Worm (Caenorhabditis elegans) whole organism, L2 larva: ENCODE data around the gene nhr-185.

Experiments
- C34F6.9 ChIP-seq: fragments of 150-350 bp; optimal IDR thresholded peaks from 2 replicates; lab custom pipeline; 2014; ENCODE audit warnings: missing biosample characterization, missing genetic modification characterization
- alr-1 ChIP-seq: fragments of 150-350 bp; optimal IDR thresholded peaks from 2 replicates; lab custom pipeline; 2014; ENCODE audit warnings: missing biosample characterization, missing genetic modification characterization
- ama-1 ChIP-seq: fragments of 150-350 bp; optimal IDR thresholded peaks from 2 replicates; lab custom pipeline; 2018; ENCODE audit warnings: inconsistent platforms
- ceh-16 ChIP-seq: fragments of 150-350 bp; optimal IDR thresholded peaks from 2 replicates; lab custom pipeline; 2014; ENCODE audit warnings: missing biosample characterization, missing genetic modification characterization
- crh-2 ChIP-seq: sonication (generic microtip); optimal IDR thresholded peaks from 2 replicates; lab custom pipeline; 2017; ENCODE audit warnings: missing biosample characterization, missing genetic modification characterization
- egl-27 ChIP-seq: sonication (generic microtip); optimal IDR thresholded peaks from 3 replicates; lab custom pipeline; 2017; ENCODE audit warnings: missing biosample characterization, missing genetic modification reagents, missing genetic modification characterization
- elt-3 ChIP-seq: sonication (generic microtip); optimal IDR thresholded peaks from 2 replicates; lab custom pipeline; 2017; ENCODE audit warnings: missing biosample characterization, missing genetic modification characterization
- fos-1 ChIP-seq: fragments of 150-350 bp; optimal IDR thresholded peaks from 2 replicates; lab custom pipeline; 2014; ENCODE audit warnings: missing biosample characterization, missing genetic modification characterization
- gmeb-1 ChIP-seq: fragments of 150-350 bp; optimal IDR thresholded peaks from 2 replicates; lab custom pipeline; 2014; ENCODE audit warnings: missing biosample characterization, missing genetic modification characterization
- lin-13 ChIP-seq: fragments of 150-350 bp; optimal IDR thresholded peaks from 2 replicates; lab custom pipeline; 2014; ENCODE audit warnings: missing biosample characterization, missing genetic modification reagents, missing genetic modification characterization
- lin-39 ChIP-seq: fragments of 150-350 bp; optimal IDR thresholded peaks from 2 replicates; lab custom pipeline; 2014; ENCODE audit warnings: missing biosample characterization, missing genetic modification reagents, missing genetic modification characterization
- mab-5 ChIP-seq: fragments of 150-350 bp; optimal IDR thresholded peaks from 2 replicates; lab custom pipeline; 2014; ENCODE audit warnings: missing biosample characterization, missing genetic modification characterization
- mbf-1 ChIP-seq: sonication (generic microtip); optimal IDR thresholded peaks from 2 replicates; lab custom pipeline; 2017; ENCODE audit warnings: missing biosample characterization, missing genetic modification characterization
- mdl-1 ChIP-seq, 2 experiments: fragments of 150-350 bp in 1 of 2; sonication (generic microtip) in 1 of 2; optimal IDR thresholded peaks; 2 replicates each; lab custom pipeline; 2017; ENCODE audit warnings: missing biosample characterization in 2 of 2, missing genetic modification characterization in 2 of 2
- nhr-10 ChIP-seq: sonication (generic microtip); optimal IDR thresholded peaks from 2 replicates; lab custom pipeline; 2017; ENCODE audit warnings: missing biosample characterization, missing genetic modification characterization
- nhr-11 ChIP-seq: fragments of 150-350 bp; optimal IDR thresholded peaks from 2 replicates; lab custom pipeline; 2014; ENCODE audit warnings: missing biosample characterization, missing genetic modification characterization
- nhr-12 ChIP-seq: fragments of 150-350 bp; optimal IDR thresholded peaks from 2 replicates; lab custom pipeline; 2014; ENCODE audit warnings: missing biosample characterization, missing genetic modification characterization
- nhr-129 ChIP-seq: fragments of 150-350 bp; optimal IDR thresholded peaks from 2 replicates; lab custom pipeline; 2014; ENCODE audit warnings: missing biosample characterization, missing genetic modification characterization
- nhr-21 ChIP-seq: fragments of 150-350 bp; optimal IDR thresholded peaks from 2 replicates; lab custom pipeline; 2014; ENCODE audit warnings: missing biosample characterization, missing genetic modification characterization
- nhr-23 ChIP-seq: fragments of 150-350 bp; optimal IDR thresholded peaks from 2 replicates; lab custom pipeline; 2014; ENCODE audit warnings: missing biosample characterization, missing genetic modification reagents, missing genetic modification characterization
- nhr-237 ChIP-seq: fragments of 150-350 bp; optimal IDR thresholded peaks from 2 replicates; lab custom pipeline; 2014; ENCODE audit warnings: missing biosample characterization, missing genetic modification characterization
- nhr-25 ChIP-seq: fragments of 150-350 bp; sonication (generic microtip); optimal IDR thresholded peaks from 3 replicates; lab custom pipeline; 2014; ENCODE audit warnings: missing biosample characterization, missing genetic modification characterization
- nhr-77 ChIP-seq: fragments of 150-350 bp; optimal IDR thresholded peaks from 2 replicates; lab custom pipeline; 2014; ENCODE audit warnings: missing biosample characterization, missing genetic modification characterization
- sem-4 ChIP-seq: fragments of 150-350 bp; optimal IDR thresholded peaks from 2 replicates; lab custom pipeline; 2014; ENCODE audit warnings: missing biosample characterization, missing genetic modification reagents, missing genetic modification characterization
- skn-1 ChIP-seq: sonication (generic microtip); optimal IDR thresholded peaks from 2 replicates; lab custom pipeline; 2017; ENCODE audit warnings: missing biosample characterization, missing genetic modification characterization
- sma-3 ChIP-seq: sonication (generic microtip); optimal IDR thresholded peaks from 2 replicates; lab custom pipeline; 2016; ENCODE audit warnings: missing genetic modification reagents, missing genetic modification characterization, missing compliant biosample characterization
- sma-9 ChIP-seq, 2 experiments: fragments of 150-350 bp in 1 of 2; sonication (generic microtip) in 1 of 2; optimal IDR thresholded peaks; 2 replicates each; lab custom pipeline; 2014 to 2016; ENCODE audit warnings: missing genetic modification characterization in 2 of 2, mild to moderate bottlenecking in 1 of 2, missing biosample characterization in 1 of 2, missing compliant biosample characterization in 1 of 2, missing genetic modification reagents in 1 of 2, moderate library complexity in 1 of 2
- snpc-4 ChIP-seq: fragments of 150-350 bp; optimal IDR thresholded peaks from 2 replicates; lab custom pipeline; 2014; ENCODE audit warnings: missing biosample characterization, missing genetic modification characterization
- unc-39 ChIP-seq: fragments of 150-350 bp; optimal IDR thresholded peaks from 2 replicates; lab custom pipeline; 2014; ENCODE audit warnings: missing biosample characterization, missing genetic modification characterization
- unc-55 ChIP-seq: fragments of 150-350 bp; sonication (generic microtip); optimal IDR thresholded peaks from 3 replicates; lab custom pipeline; 2014; ENCODE audit warnings: missing biosample characterization, missing genetic modification reagents, missing genetic modification characterization
- unc-62 ChIP-seq: fragments of 150-350 bp; optimal IDR thresholded peaks from 2 replicates; lab custom pipeline; 2014; ENCODE audit warnings: missing biosample characterization, missing genetic modification reagents, missing genetic modification characterization
- zag-1 ChIP-seq: fragments of 150-350 bp; optimal IDR thresholded peaks from 2 replicates; lab custom pipeline; 2014; ENCODE audit warnings: missing biosample characterization, missing genetic modification characterization
- ztf-1 ChIP-seq: fragments of 200-800 bp; sonication (Bioruptor generic); conservative IDR thresholded peaks from 2 replicates; pipeline ENCODE4 v1.3.6; 2022; ENCODE audit warnings: missing genetic modification characterization, missing compliant biosample characterization
- ztf-4 ChIP-seq: fragments of 150-350 bp; optimal IDR thresholded peaks from 2 replicates; lab custom pipeline; 2014; ENCODE audit warnings: missing biosample characterization, missing genetic modification characterization

nhr-185 gene

DNA sequence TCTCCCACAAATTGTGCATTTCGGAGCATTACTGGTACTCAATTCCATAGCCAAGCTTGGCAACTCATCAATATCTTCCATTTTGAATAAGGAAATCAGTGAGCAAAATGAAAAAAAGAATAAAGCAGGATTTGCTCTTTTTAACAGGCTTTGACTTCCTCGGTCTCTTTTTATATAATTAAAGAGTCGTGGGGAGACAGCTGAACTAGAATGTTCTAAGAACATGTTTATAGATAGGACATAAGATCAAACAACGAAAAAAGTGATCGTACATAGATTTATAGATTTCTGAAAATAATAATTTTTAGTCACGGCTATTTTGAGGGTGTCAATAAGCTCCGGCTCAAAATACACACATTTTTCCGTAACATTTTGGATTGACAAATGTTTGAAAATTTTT lies 13.0 kb upstream of the nhr-185 start, which contains the start of gene nhr-189:
TSS of gene nhr-189 (minus strand) at position 121 of the 400 bp plus-strand sequence.
- no peak for TF ChIP-seq nhr-23 (tag; lab: Kevin White, UChicago)
- no peak for TF ChIP-seq snpc-4 (tag; lab: Kevin White, UChicago)
- TF ChIP-seq nhr-10 (tag; lab: Kevin White, UChicago): no peak
- TF ChIP-seq mbf-1 (tag; lab: Kevin White, UChicago): no peak
- no peak for TF ChIP-seq lin-13 (GFP tag; lab: Kevin White, UChicago)
- no peak for TF ChIP-seq ztf-1 (GFP tag; lab: Robert Waterston, UW)

DNA sequence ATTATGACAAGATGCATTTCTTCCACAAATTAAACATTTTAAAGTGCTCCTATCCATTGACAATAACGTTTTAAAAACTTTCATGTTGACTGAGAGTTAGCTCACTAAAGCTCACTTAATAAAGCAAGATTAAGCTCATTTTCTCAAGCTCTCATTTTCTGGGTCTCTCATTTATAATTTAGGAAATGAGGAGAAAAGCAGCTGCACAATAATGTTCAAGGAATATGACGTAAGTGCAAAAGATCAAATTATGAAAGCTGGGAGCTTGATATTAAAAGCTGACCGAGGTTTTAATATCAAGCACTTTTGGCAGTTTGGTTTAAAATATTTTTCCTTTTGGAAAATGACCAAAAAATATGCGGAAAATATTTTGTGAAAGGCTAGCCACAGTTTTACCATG lies 10.6 kb upstream of the nhr-185 start, which contains the start of gene nhr-188:
TSS of gene nhr-188 (minus strand) at position 84 of the 400 bp plus-strand sequence.
- no peak for TF ChIP-seq crh-2
- TF ChIP-seq sma-3: no peak
- no peak for TF ChIP-seq nhr-23 (tag; lab: Kevin White, UChicago)
- TF ChIP-seq ceh-16 (tag; lab: Kevin White, UChicago): no peak

DNA sequence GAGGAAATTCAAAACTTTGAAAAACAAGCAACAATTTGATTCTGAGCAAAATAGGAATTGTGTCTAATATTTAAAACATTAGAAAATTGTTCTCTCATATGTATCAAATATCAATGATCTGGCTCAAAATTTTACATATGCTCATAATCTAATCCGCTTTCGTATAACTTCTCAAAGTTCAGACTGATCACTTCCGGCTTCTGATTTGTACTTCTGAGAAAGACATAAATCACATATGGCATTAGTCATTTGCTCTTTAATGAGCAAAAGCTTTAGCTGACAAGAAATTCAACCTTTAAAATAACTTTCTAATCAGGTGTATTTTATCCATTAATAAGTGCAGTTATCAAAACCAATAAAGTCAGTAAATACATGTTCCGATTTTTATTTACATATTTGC lies 8.7 kb upstream of the nhr-185 start:
- TF ChIP-seq C34F6.9 (tag; lab: Kevin White, UChicago) (no peak), sma-9 (GFP tag; optimal IDR thresholded peaks at IDR 0.05; lab: Kevin White, UChicago) (peak; percentile 66), sma-9 (tag; optimal IDR thresholded peaks at IDR 0.05; lab: Kevin White, UChicago) (no peak), nhr-21 (tag; lab: Kevin White, UChicago) (peak; percentile 65)

DNA sequence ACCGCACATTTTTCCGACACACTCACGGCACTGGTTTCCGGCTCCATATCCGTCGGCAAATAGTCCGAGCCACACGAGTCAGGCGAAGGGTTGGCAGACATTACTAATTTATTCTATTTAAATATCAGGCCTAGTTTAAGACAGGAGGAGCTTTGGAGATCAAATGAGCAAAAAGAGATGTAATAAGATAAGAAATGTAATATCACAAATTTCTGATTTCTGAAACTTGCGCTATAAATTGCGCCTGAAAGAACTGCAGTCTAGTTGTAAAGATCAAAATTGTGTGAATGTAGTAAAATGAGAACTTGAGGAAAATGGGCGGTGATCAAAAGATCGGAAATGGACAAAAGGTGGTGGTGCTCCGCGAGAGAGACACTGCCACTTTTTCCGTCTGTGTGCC lies 7.7 kb upstream of the nhr-185 start, which contains the start of gene nhr-186:
TSS of gene nhr-186 (minus strand) at position 101 of the 400 bp plus-strand sequence.
- TF ChIP-seq mbf-1 (tag; lab: Kevin White, UChicago) (no peak), nhr-11 (no peak), zag-1 (tag; lab: Kevin White, UChicago) (no peak), gmeb-1 (tag; lab: Kevin White, UChicago) (no peak), sem-4 (no peak), ztf-1 (GFP tag; lab: Robert Waterston, UW) (no peak), unc-62 (GFP tag; lab: Kevin White, UChicago) (no peak), nhr-12 (no peak), skn-1 (tag; lab: Kevin White, UChicago) (no peak), alr-1 (tag; lab: Kevin White, UChicago) (no peak), crh-2 (no peak)
- TF ChIP-seq, all 48 proteins: peak for 0

DNA sequence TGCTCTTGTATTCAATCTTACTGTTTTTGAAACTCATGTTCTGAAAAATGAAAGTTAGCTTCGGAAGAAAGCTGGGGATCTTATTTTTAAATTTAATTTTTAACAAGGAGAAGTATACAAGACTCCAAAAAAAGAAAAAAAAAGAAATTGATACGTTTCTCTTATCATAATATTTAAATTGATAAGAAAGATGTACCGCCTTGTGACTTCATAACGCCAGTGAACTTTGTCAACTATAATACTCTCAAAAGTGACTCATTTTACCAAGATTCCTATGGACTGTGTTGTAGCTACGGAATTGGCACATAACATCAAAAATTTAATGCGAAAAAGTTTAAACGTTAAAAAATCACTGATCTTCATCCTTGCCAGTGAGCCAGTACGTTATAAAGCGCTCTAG lies 4.6 kb upstream of the nhr-185 start:
- TF ChIP-seq fos-1 (tag; lab: Kevin White, UChicago) (peak; percentile 86), crh-2 (no peak)
- TF ChIP-seq, all 48 proteins: peak for 1

DNA sequence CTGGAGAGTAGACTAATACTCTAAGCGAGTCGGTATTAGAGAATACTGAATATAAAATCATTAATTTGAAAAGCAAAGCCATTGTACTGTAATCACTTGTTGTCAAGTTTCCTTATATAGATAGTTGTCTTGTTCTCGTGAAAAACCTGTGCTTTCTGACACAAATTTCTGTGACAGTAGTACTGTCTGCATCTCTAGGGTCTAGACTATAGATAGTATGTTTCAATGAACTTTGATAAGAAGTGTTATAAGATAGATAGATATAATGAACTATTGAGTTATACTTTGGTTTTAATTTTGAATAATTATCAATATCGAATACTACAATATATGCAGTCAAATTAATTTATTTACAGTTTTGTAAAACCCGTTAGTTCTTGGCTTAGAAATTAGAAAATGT lies 3.2 kb downstream of the nhr-185 start, which contains the start of gene ugt-32:
TSS of gene ugt-32 (minus strand) at position 82 of the 400 bp plus-strand sequence.
- peak; percentile 27 for TF ChIP-seq sma-9 (GFP tag; optimal IDR thresholded peaks at IDR 0.05; lab: Kevin White, UChicago)
- TF ChIP-seq sma-9 (tag; optimal IDR thresholded peaks at IDR 0.05; lab: Kevin White, UChicago): no peak
- no peak for TF ChIP-seq gmeb-1 (tag; lab: Kevin White, UChicago)
- TF ChIP-seq zag-1 (tag; lab: Kevin White, UChicago): no peak
- TF ChIP-seq nhr-237: no peak
- TF ChIP-seq ztf-4 (tag; lab: Kevin White, UChicago): no peak
- TF ChIP-seq fos-1 (tag; lab: Kevin White, UChicago): peak; percentile 38
- TF ChIP-seq, all 48 proteins: peak for 2

DNA sequence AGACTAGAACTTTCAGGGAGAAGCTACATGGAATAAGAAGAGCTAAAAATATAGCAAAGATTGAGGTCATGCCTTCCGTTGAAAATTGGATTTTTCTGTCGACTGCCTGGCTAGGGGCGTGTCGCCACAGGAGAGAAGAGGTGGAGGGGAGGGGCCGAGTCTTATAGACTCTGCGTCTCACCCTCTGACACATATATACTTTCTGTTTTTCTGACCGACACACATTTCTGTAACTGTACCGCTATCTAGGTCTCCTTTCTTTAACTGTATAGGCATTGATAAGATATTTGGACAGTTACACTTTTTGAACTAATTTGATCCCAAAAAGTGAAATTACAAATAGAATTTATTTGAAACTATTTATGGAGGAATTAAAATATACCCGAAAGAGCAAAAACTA lies 5.7 kb downstream of the nhr-185 start:
- TF ChIP-seq fos-1 (tag; lab: Kevin White, UChicago) (peak; percentile 53), nhr-25 (tag; lab: Kevin White, UChicago) (no peak)

DNA sequence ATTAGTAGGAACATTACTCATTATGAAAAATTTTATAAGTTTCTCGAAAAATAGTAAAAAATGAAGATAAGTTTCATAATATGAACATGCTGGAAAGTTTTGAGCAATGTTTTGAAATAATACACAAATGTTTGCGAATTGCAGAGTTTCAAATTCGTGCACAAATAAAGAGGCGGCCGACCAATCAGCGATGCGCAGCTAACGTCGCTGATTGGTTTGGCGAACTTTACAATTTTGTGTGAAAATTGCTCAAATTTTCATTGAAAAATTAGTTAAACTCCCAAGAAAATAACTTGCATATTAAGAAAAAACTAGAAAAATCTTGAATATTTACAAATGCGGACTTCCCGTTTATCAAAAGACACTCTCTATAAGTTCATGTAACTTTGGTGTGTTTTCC lies 14.5 kb downstream of the nhr-185 start:
- TF ChIP-seq lin-39 (tag; lab: Kevin White, UChicago) (no peak), nhr-129 (tag; lab: Kevin White, UChicago) (no peak), mab-5 (tag; lab: Kevin White, UChicago) (no peak), mdl-1 (tag; optimal IDR thresholded peaks at IDR 0.05; lab: Kevin White, UChicago) (no peak), lin-13 (GFP tag; lab: Kevin White, UChicago) (no peak), C34F6.9 (tag; lab: Kevin White, UChicago) (no peak), sem-4 (no peak), nhr-77 (no peak), egl-27 (tag; lab: Kevin White, UChicago) (no peak), ceh-16 (tag; lab: Kevin White, UChicago) (no peak), elt-3 (no peak), skn-1 (tag; lab: Kevin White, UChicago) (no peak), ama-1 (lab: Kevin White, UChicago) (no peak), unc-39 (tag; lab: Kevin White, UChicago) (no peak), unc-55 (GFP tag; lab: Kevin White, UChicago) (no peak)
